Fruit fly (Drosophila melanogaster): ENCODE results near the gene CG14689.
A peak's percentile ranks its signal among the peaks of the same experiment; 100 is the strongest.

CG14689 gene

dm6 chr3R:10688835-10689234, 22.2 kb downstream of the CG14689 start (continued):
- TF ChIP-seq wor (GFP tag; IDR thresholded peaks at IDR 0.05) (no peak), ssp (GFP tag; IDR thresholded peaks at IDR 0.05) (peak; percentile 29; the same call in 1 of the 2 replicates), NK7.1 (GFP tag; optimal IDR thresholded peaks at IDR 0.05) (no peak), CG11247 (GFP tag; IDR thresholded peaks at IDR 0.05) (0 out of 2 replicates have a peak, but pooled peaks have one; percentile 5), CG12236 (GFP tag; optimal IDR thresholded peaks at IDR 0.05) (no peak), CG4730 (GFP tag; IDR thresholded peaks at IDR 0.05) (peak; percentile 40; the same call in 1 of the 2 replicates), CG5180 (GFP tag; optimal IDR thresholded peaks at IDR 0.05) (no peak), Scr (GFP tag; IDR thresholded peaks at IDR 0.05; ENCODE audit: partially characterized antibody) (no peak), CG7357 (GFP tag; IDR thresholded peaks at IDR 0.05) (no peak), CG13296 (GFP tag; optimal IDR thresholded peaks at IDR 0.05) (peak; percentile 38), tup (GFP tag; optimal IDR thresholded peaks at IDR 0.05) (peak; percentile 7), caup (GFP tag; optimal IDR thresholded peaks at IDR 0.05; ENCODE audit: severe bottlenecking) (peak; percentile 67), CG14667 (GFP tag; IDR thresholded peaks at IDR 0.05) (no peak), gem (tag; optimal IDR thresholded peaks at IDR 0.05) (peak; percentile 71), Mes4 (GFP tag; optimal IDR thresholded peaks at IDR 0.05) (no peak), CG15011 (GFP tag; optimal IDR thresholded peaks at IDR 0.05) (no peak), vfl (GFP tag; optimal IDR thresholded peaks at IDR 0.05) (no peak), Sox100B (GFP tag; optimal IDR thresholded peaks at IDR 0.05) (no peak), CG16815 (GFP tag; optimal IDR thresholded peaks at IDR 0.05) (no peak), Meics (GFP tag; optimal IDR thresholded peaks at IDR 0.05) (peak; percentile 72), bcd (GFP tag; optimal IDR thresholded peaks at IDR 0.05) (peak; percentile 52), NC2β (GFP tag; optimal IDR thresholded peaks at IDR 0.05) (no peak), Sox102F (GFP tag; optimal IDR thresholded peaks at IDR 0.05) (peak; percentile 28), Jarid2 (GFP tag; optimal IDR thresholded peaks at IDR 0.05) (no peak), B-H2 (GFP tag; optimal IDR thresholded peaks at IDR 0.05) (no peak), MTF-1 (GFP tag; optimal IDR thresholded peaks at IDR 0.05; ENCODE audit: borderline replicate concordance) (no peak), CG4328 (GFP tag; optimal IDR thresholded peaks at IDR 0.05) (no peak), pita (GFP tag; optimal IDR thresholded peaks at IDR 0.05) (no peak), cg (GFP tag; optimal IDR thresholded peaks at IDR 0.05) (no peak), cas (GFP tag; IDR thresholded peaks at IDR 0.05) (peak; percentile 43; the same call in 1 of the 2 replicates), disco-r (GFP tag; optimal IDR thresholded peaks at IDR 0.05) (no peak), zfh2 (GFP tag; optimal IDR thresholded peaks at IDR 0.05) (no peak), CG31365 (tag; optimal IDR thresholded peaks at IDR 0.05) (no peak), Sry-δ (GFP tag; optimal IDR thresholded peaks at IDR 0.05) (no peak), Elba2 (GFP tag; optimal IDR thresholded peaks at IDR 0.05) (no peak), Poxn (GFP tag; IDR thresholded peaks at IDR 0.05) (no peak), Side (GFP tag; optimal IDR thresholded peaks at IDR 0.05) (no peak), Hr78 (GFP tag; optimal IDR thresholded peaks at IDR 0.05) (no peak), CG17385 (GFP tag; optimal IDR thresholded peaks at IDR 0.05) (peak; percentile 34), gcm2 (GFP tag; optimal IDR thresholded peaks at IDR 0.05) (no peak), stwl (tag; optimal IDR thresholded peaks at IDR 0.05) (no peak), Xbp1 (GFP tag; optimal IDR thresholded peaks at IDR 0.05) (peak; percentile 22), CG8924 (tag; optimal IDR thresholded peaks at IDR 0.05) (peak; percentile 57), schlank (tag; optimal IDR thresholded peaks at IDR 0.05) (no peak), CG3847 (GFP tag; IDR thresholded peaks at IDR 0.05) (peak; percentile 66), Neu2 (GFP tag; optimal IDR thresholded peaks at IDR 0.05; ENCODE audit: borderline replicate concordance) (no peak), wek (GFP tag; optimal IDR thresholded peaks at IDR 0.05) (no peak), Dfd (GFP tag; optimal IDR thresholded peaks at IDR 0.05) (no peak), Usf (GFP tag; optimal IDR thresholded peaks at IDR 0.05) (no peak), zen (tag; optimal IDR thresholded peaks at IDR 0.05) (no peak)

Measured in whole organism, embryonic.